Fruit fly (Drosophila melanogaster): Measurements from ENCODE around the gene CG17249.
A peak's percentile ranks its signal among the peaks of the same experiment; 100 is the strongest.

The CG17249 gene

DNA sequence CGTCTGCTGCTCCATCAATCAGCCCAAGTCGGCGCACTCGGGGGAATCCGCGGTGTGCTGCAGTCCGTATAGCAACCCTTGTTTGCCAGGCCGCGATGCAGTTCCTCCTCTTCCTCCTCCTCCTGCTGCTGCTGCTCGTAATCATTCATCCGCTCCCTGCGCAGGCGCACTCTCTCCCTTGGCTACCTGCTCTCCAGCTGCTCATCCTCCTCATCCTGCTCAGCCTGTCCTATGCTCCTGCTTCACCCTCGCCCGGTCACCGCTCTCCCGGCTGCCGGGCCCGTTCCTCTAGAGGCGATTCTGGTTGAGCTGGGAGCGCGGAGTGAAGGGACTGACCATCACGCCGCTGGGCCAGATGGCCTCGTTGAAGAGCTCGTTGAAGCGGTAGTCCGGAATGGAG lies 20.3 kb downstream of the CG17249 start:
- TF ChIP-seq noc (tag; optimal IDR thresholded peaks at IDR 0.05), result no peak

DNA sequence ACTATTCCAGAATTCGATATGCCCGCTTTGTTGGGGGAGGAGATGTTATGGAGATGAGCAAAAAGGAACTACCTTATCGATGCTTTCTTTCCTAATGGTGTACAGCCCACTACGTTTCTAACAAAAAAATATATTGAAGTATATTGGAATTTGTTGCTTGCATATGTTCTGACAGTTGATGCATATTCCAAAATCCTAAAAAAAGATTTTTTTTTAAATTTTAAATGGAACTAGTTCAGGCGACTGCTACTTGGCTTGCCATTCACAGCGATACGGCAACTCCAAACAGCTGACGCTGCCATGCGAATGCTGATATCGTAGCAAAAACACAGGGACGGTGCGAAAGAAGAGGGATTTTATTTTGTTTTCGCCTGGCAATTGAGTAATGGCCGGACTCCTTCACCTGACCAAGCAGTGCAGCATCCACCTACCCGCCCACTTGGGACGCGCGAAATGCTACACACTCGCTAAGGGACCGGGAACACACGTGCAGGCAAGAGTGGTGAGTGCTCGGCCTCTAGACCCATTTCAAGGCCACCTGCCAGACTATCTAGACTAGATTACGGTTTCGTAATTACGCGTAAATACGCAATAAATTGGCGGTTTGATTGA lies 29.0 kb downstream of the CG17249 start, which contains the start of the genes CG13926, ABCB7 and CG33230:
Gene CG13926 (minus strand): TSS at position 43 of the 612 bp plus-strand sequence.
Gene ABCB7 (plus strand): TSS at position 299 of the 612 bp plus-strand sequence.
Gene CG33230 (plus strand): TSS at position 299 of the 612 bp plus-strand sequence.
- peak; percentile 69 for TF ChIP-seq noc (tag; optimal IDR thresholded peaks at IDR 0.05)

DNA sequence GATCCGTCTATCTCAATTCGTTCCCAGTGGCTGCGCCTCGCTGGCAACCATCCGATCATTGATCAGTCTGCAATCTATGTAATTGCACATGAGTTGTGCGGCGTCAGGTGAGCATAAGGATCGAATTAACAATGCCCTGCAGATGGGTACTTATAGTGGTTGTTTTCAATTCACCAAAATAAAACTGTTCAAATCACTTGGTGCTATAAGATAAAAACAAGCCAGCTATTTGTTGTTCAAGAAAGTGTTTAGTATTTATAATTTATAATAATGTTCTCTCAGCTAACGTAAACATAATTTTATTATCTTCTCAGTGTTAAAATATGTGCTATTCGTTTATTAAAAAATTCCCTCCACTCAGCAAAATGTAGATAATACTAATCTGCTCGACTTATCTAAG lies 31.6 kb downstream of the CG17249 start, which contains the start of gene CG12105:
Gene CG12105 (minus strand): TSS at position 101 of the 400 bp plus-strand sequence.
- TF ChIP-seq noc (tag; optimal IDR thresholded peaks at IDR 0.05), result no peak

DNA sequence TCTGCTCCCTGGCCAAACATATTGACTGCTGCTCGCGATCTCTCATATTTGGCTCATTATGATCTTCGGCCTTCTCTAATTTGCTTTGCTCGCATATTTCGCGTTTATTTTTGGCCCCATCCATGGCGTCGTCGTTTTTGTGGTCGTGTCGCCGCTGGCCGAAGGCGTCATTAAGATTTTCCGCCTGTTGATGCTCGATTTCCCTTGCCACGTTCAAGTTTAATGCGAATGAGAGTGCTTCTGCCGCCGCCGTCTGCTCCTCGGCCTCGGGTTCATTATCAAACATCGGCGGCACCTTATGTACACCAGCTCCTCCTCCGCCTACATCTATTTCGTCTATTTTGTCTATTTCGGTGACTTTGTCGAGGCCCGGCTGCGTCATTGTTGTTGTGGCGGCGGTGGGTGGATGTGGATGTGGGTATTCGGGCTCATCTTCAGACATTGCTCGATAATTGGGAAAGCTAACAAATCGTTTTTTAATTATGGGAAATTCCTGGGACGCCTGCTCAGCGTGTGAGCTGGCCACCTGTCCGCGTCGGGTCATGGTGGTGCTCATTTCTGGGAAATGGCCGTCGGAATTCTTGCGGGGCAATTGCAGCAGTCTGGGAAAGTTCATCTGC lies 32.7 kb downstream of the CG17249 start:
- TF ChIP-seq noc (tag; optimal IDR thresholded peaks at IDR 0.05), result no peak

- TF ChIP-seq noc (tag; optimal IDR thresholded peaks at IDR 0.05), result no peak
Observed at dm6 chr3L:1609611-1610010, 37.7 kb downstream of the CG17249 start.

dm6 chr3L:1602833-1603128 lies 44.5 kb downstream of the CG17249 start, which contains the start of the genes CG18170 and CG33791:
TSS of gene CG18170 (plus strand) at chr3L:1602954.
TSS of gene CG33791 (plus strand) at chr3L:1602954.
- TF ChIP-seq noc (tag; optimal IDR thresholded peaks at IDR 0.05), result no peak

- TF ChIP-seq noc (tag; optimal IDR thresholded peaks at IDR 0.05), result peak; percentile 80
Observed at dm6 chr3L:1602064-1602832, 45.0 kb downstream of the CG17249 start, which contains the start of gene CG12104. TSS of gene CG12104 (minus strand) at chr3L:1602674.

Measured in whole organism, larva.